Fruit fly (Drosophila melanogaster): Measurements from ENCODE around the gene CG17111.

- no peak for TF ChIP-seq CG11617 (GFP tag; optimal IDR thresholded peaks at IDR 0.05)
- TF ChIP-seq Mnt (GFP tag; optimal IDR thresholded peaks at IDR 0.05), result peak; percentile 21
- TF ChIP-seq CG12768 (GFP tag; optimal IDR thresholded peaks at IDR 0.05), result no peak
- TF ChIP-seq CG33017 (tag; optimal IDR thresholded peaks at IDR 0.05), result no peak
- TF ChIP-seq Crg-1 (GFP tag; optimal IDR thresholded peaks at IDR 0.05), result no peak
- TF ChIP-seq tj (GFP tag; optimal IDR thresholded peaks at IDR 0.05), result no peak
- TF ChIP-seq Hr96 (GFP tag; optimal IDR thresholded peaks at IDR 0.05), result peak; percentile 15
- TF ChIP-seq kay (GFP tag; ENCODE audit: borderline replicate concordance), result peak; percentile 66
Observed at dm6 chr3R:23091586-23092228, 24.6 kb upstream of the CG17111 start, which contains the start of the genes CG17110 and CG6726.

Data from whole organism, adult.